Worm (Caenorhabditis elegans): ENCODE measurements around the gene crh-1.

DNA sequence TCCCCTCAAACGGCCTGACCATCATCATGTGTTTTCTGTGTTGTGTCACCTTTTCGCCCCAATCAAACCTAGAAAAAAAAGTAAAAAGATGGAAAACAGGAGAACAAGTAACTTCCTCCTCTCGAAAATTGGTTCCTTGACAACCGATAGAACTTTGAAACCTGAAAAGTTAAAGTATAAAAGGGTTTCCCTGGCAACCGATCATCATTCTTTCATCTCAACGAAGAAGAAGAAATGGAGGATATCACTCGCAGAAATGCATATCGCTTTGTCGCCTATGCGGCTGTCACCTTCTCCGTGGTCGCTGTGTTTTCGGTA is 46.2 kb downstream of the crh-1 start, which contains the start of gene col-95:
- TF ChIP-seq him-1 (tag; optimal IDR thresholded peaks at IDR 0.05) (no peak), W03F9.2 (tag; optimal IDR thresholded peaks at IDR 0.05) (no peak)

All from whole organism, L4/young adult.